Fruit fly (Drosophila melanogaster) S2 (cell line): ENCODE measurements around the gene Tmep.

Source experiments
- CG8478 ChIP-seq: fragments of >200 bp; optimal IDR thresholded peaks from 2 replicates; lab custom pipeline; 2018
- CTCF ChIP-seq, 2 experiments: fragments of >200 bp; optimal IDR thresholded peaks; 2 replicates each; lab custom pipeline; 2018

DNA sequence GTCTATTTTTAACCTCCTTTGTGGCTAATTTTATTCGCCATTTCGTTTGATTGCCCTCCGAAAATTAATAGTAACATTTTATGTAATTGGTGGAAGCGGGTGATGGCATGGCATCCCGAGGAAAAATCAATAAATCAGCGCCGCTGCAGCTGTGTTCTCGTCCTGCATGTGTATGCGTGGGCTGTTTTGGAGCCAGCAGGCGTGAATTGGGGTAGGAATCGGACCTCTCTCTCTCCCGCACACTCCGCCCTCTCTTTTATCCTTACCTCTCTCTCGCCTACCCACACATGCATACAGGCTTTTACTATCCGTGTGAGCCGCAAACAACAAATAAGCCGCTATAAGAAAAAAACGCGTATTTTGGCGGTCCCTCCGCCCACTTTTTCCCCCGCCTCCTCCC, 8.4 kb downstream of the Tmep start:
- TF ChIP-seq CG8478 (lab: Kevin White, UChicago) (no peak), CTCF (optimal IDR thresholded peaks at IDR 0.05; lab: Kevin White, UChicago) (no peak)
